Fruit fly (Drosophila melanogaster) whole organism, embryonic: Measurements from ENCODE around the gene CG14022.
A peak's percentile ranks its signal among the peaks of the same experiment; 100 is the strongest.

Experiments
- Aef1 ChIP-seq: fragments of 200-800 bp; sonication (Bioruptor generic); IDR thresholded peaks from 3 replicates; pipeline ENCODE4 v1.3.6; 2022; ENCODE audit warnings: missing biosample characterization, missing genetic modification characterization
- B-H2 ChIP-seq: fragments of 200-800 bp; sonication (Bioruptor generic); optimal IDR thresholded peaks from 2 replicates; lab custom pipeline; 2018; ENCODE audit warnings: missing biosample characterization, mild to moderate bottlenecking, missing genetic modification characterization
- Blimp-1 ChIP-seq: fragments of 200-800 bp; sonication (Bioruptor generic); optimal IDR thresholded peaks from 3 replicates; lab custom pipeline; 2018; ENCODE audit warnings: missing biosample characterization, missing genetic modification characterization, mild to moderate bottlenecking, moderate library complexity, missing genetic modification reagents
- CG11085 ChIP-seq: fragments of 200-800 bp; sonication (Bioruptor generic); IDR thresholded peaks from 2 replicates; pipeline ENCODE4 v1.3.6; 2022; ENCODE audit warnings: missing biosample characterization, missing genetic modification characterization
- CG12299 ChIP-seq: fragments of 200-800 bp; sonication (Bioruptor generic); optimal IDR thresholded peaks from 2 replicates; lab custom pipeline; 2018; ENCODE audit warnings: missing biosample characterization, mild to moderate bottlenecking, missing genetic modification characterization
- CG13424 ChIP-seq: fragments of 200-800 bp; sonication (Bioruptor generic); optimal IDR thresholded peaks from 2 replicates; lab custom pipeline; 2019; ENCODE audit warnings: missing biosample characterization, mild to moderate bottlenecking, missing genetic modification characterization, moderate library complexity
- CG14965 ChIP-seq: fragments of 200-800 bp; sonication (Bioruptor generic); optimal IDR thresholded peaks from 2 replicates; lab custom pipeline; 2016; ENCODE audit warnings: missing biosample characterization, missing genetic modification characterization, borderline replicate concordance
- CG18011 ChIP-seq: fragments of 200-800 bp; sonication (Bioruptor generic); optimal IDR thresholded peaks from 2 replicates; lab custom pipeline; 2017; ENCODE audit warnings: missing biosample characterization, missing genetic modification characterization, mild to moderate bottlenecking, moderate library complexity, missing genotype
- CG2678 ChIP-seq: fragments of 200-800 bp; sonication (Bioruptor generic); optimal IDR thresholded peaks from 3 replicates; lab custom pipeline; 2019; ENCODE audit warnings: missing biosample characterization, mild to moderate bottlenecking, missing genetic modification characterization, moderate library complexity
- CG30403 ChIP-seq: fragments of 200-800 bp; sonication (Bioruptor generic); optimal IDR thresholded peaks from 3 replicates; lab custom pipeline; 2016; ENCODE audit warnings: missing biosample characterization, missing genetic modification characterization
- CG4328 ChIP-seq: fragments of 200-800 bp; sonication (Bioruptor generic); optimal IDR thresholded peaks from 3 replicates; lab custom pipeline; 2017; ENCODE audit warnings: missing biosample characterization, missing genetic modification reagents, missing genetic modification characterization
- CG4820 ChIP-seq: fragments of 200-800 bp; sonication (Bioruptor generic); optimal IDR thresholded peaks from 3 replicates; lab custom pipeline; 2016; ENCODE audit warnings: missing biosample characterization, missing genetic modification characterization
- CG6765 ChIP-seq: fragments of 200-800 bp; sonication (Bioruptor generic); optimal IDR thresholded peaks from 3 replicates; lab custom pipeline; 2017; ENCODE audit warnings: missing biosample characterization, mild to moderate bottlenecking, missing genetic modification characterization
- CG6791 ChIP-seq: fragments of 200-800 bp; sonication (Bioruptor generic); IDR thresholded peaks from 3 replicates; pipeline ENCODE4 v1.3.6; 2022; ENCODE audit warnings: missing biosample characterization, missing genetic modification characterization; ENCODE audit not compliant: partially characterized antibody
- CG7357 ChIP-seq: fragments of 200-800 bp; sonication (Bioruptor generic); IDR thresholded peaks from 3 replicates; pipeline ENCODE4 v1.3.6; 2022; ENCODE audit warnings: missing biosample characterization, missing genetic modification characterization
- CG7987 ChIP-seq: fragments of 200-800 bp; sonication (Bioruptor generic); optimal IDR thresholded peaks from 2 replicates; lab custom pipeline; 2018; ENCODE audit warnings: missing biosample characterization, mild to moderate bottlenecking, missing genetic modification characterization, moderate library complexity
- CG8290 ChIP-seq, 3 experiments: fragments of 200-800 bp; sonication (Bioruptor generic); optimal IDR thresholded peaks; 2 replicates each; lab custom pipeline; 2016 to 2019; ENCODE audit warnings: missing biosample characterization in 3 of 3, missing genetic modification characterization in 3 of 3, mild to moderate bottlenecking in 2 of 3, moderate library complexity in 1 of 3
- CG9437 ChIP-seq: fragments of 200-800 bp; sonication (Bioruptor generic); optimal IDR thresholded peaks from 2 replicates; lab custom pipeline; 2018; ENCODE audit warnings: missing biosample characterization, mild to moderate bottlenecking, missing genetic modification characterization
- CHES-1-like ChIP-seq: fragments of 200-800 bp; sonication (Bioruptor generic); optimal IDR thresholded peaks from 2 replicates; lab custom pipeline; 2016; ENCODE audit warnings: missing biosample characterization, missing genetic modification characterization
- D19A ChIP-seq: fragments of 200-800 bp; optimal IDR thresholded peaks from 3 replicates; lab custom pipeline; 2019; ENCODE audit warnings: missing biosample characterization, mild to moderate bottlenecking, missing genetic modification characterization, moderate library complexity
- Dad ChIP-seq: fragments of 200-800 bp; sonication (Bioruptor generic); optimal IDR thresholded peaks from 3 replicates; lab custom pipeline; 2016; ENCODE audit warnings: missing biosample characterization, missing genetic modification characterization
- Doc2 ChIP-seq: fragments of 200-800 bp; sonication (Bioruptor generic); IDR thresholded peaks from 2 replicates; pipeline ENCODE4 v1.3.6; 2022; ENCODE audit warnings: missing biosample characterization, missing genetic modification characterization
- E2f2 ChIP-seq: fragments of 200-800 bp; sonication (Bioruptor generic); IDR thresholded peaks from 2 replicates; pipeline ENCODE4 v1.3.6; 2022; ENCODE audit warnings: missing biosample characterization, missing genetic modification characterization
- Ets97D ChIP-seq: fragments of 200-800 bp; sonication (Bioruptor generic); optimal IDR thresholded peaks from 3 replicates; lab custom pipeline; 2016; ENCODE audit warnings: missing biosample characterization, missing genetic modification characterization
- Fer3 ChIP-seq: fragments of 200-800 bp; sonication (Bioruptor generic); optimal IDR thresholded peaks from 2 replicates; lab custom pipeline; 2018; ENCODE audit warnings: missing biosample characterization, mild to moderate bottlenecking, missing genetic modification characterization, moderate library complexity
- HLH4C ChIP-seq: fragments of 200-800 bp; sonication (Bioruptor generic); IDR thresholded peaks from 3 replicates; pipeline ENCODE4 v1.3.6; 2022; ENCODE audit warnings: missing biosample characterization, missing genetic modification characterization; ENCODE audit not compliant: partially characterized antibody
- Oli ChIP-seq: fragments of 200-800 bp; sonication (Bioruptor generic); optimal IDR thresholded peaks from 2 replicates; lab custom pipeline; 2018; ENCODE audit warnings: missing biosample characterization, mild to moderate bottlenecking, missing genetic modification characterization, moderate library complexity
- PHDP ChIP-seq: fragments of 200-800 bp; sonication (Bioruptor generic); optimal IDR thresholded peaks from 3 replicates; lab custom pipeline; 2018; ENCODE audit warnings: missing biosample characterization, mild to moderate bottlenecking, missing genetic modification characterization, moderate library complexity
- Stat92E ChIP-seq, 3 experiments: fragments of >200 bp in 2 of 3; fragments of 200-800 bp in 1 of 3; sonication (Bioruptor generic) in 1 of 3; optimal IDR thresholded peaks; 2 replicates each; lab custom pipeline; 2017 to 2019; ENCODE audit warnings: missing biosample characterization in 3 of 3, missing genetic modification characterization in 3 of 3, mild to moderate bottlenecking in 1 of 3, moderate library complexity in 1 of 3
- ab ChIP-seq: fragments of 200-800 bp; sonication (Bioruptor generic); optimal IDR thresholded peaks from 2 replicates; lab custom pipeline; 2016; ENCODE audit warnings: missing biosample characterization, missing genetic modification characterization
- bigmax ChIP-seq: fragments of 200-800 bp; sonication (Bioruptor generic); optimal IDR thresholded peaks from 2 replicates; lab custom pipeline; 2018; ENCODE audit warnings: missing biosample characterization, mild to moderate bottlenecking, missing genetic modification characterization
- bowl ChIP-seq: fragments of 200-800 bp; sonication (Bioruptor generic); IDR thresholded peaks from 2 replicates; pipeline ENCODE4 v1.3.6; 2022; ENCODE audit warnings: missing biosample characterization, missing genetic modification characterization
- chn ChIP-seq: fragments of 200-800 bp; sonication (Bioruptor generic); optimal IDR thresholded peaks from 2 replicates; lab custom pipeline; 2016; ENCODE audit warnings: missing biosample characterization, missing genetic modification characterization
- dmrt11E ChIP-seq: fragments of 200-800 bp; sonication (Bioruptor generic); optimal IDR thresholded peaks from 3 replicates; lab custom pipeline; 2018; ENCODE audit warnings: missing biosample characterization, mild to moderate bottlenecking, missing genetic modification characterization, moderate library complexity
- ems ChIP-seq: fragments of 200-800 bp; sonication (Bioruptor generic); optimal IDR thresholded peaks from 3 replicates; lab custom pipeline; 2016; ENCODE audit warnings: missing biosample characterization, missing genetic modification characterization
- ftz-f1 ChIP-seq: fragments of 200-800 bp; sonication (Bioruptor generic); optimal IDR thresholded peaks from 2 replicates; lab custom pipeline; 2016; ENCODE audit warnings: missing biosample characterization, missing genetic modification characterization
- grau ChIP-seq: fragments of 200-800 bp; optimal IDR thresholded peaks from 3 replicates; lab custom pipeline; 2019; ENCODE audit warnings: missing biosample characterization, mild to moderate bottlenecking, missing genetic modification characterization, moderate library complexity
- hb ChIP-seq: fragments of 200-800 bp; sonication (Bioruptor generic); IDR thresholded peaks from 3 replicates; pipeline ENCODE4 v1.3.6; 2022; ENCODE audit warnings: missing biosample characterization, missing genetic modification characterization; ENCODE audit not compliant: partially characterized antibody
- lbe ChIP-seq: fragments of 200-800 bp; sonication (Bioruptor generic); optimal IDR thresholded peaks from 2 replicates; lab custom pipeline; 2016; ENCODE audit warnings: missing biosample characterization, mild to moderate bottlenecking, missing genetic modification characterization
- luna ChIP-seq: fragments of 200-800 bp; sonication (Bioruptor generic); optimal IDR thresholded peaks from 2 replicates; lab custom pipeline; 2016; ENCODE audit warnings: missing biosample characterization, missing genetic modification characterization
- pho ChIP-seq: fragments of 200-800 bp; sonication (Bioruptor generic); optimal IDR thresholded peaks from 2 replicates; lab custom pipeline; 2016; ENCODE audit warnings: missing biosample characterization, missing genetic modification characterization
- psq ChIP-seq: fragments of 200-800 bp; sonication (Bioruptor generic); optimal IDR thresholded peaks from 2 replicates; lab custom pipeline; 2017; ENCODE audit warnings: missing biosample characterization, missing genetic modification characterization
- row ChIP-seq: fragments of 200-800 bp; sonication (Bioruptor generic); IDR thresholded peaks from 3 replicates; pipeline ENCODE4 v1.3.6; 2022; ENCODE audit warnings: missing biosample characterization, missing genetic modification characterization
- run ChIP-seq: fragments of 200-800 bp; sonication (Bioruptor generic); optimal IDR thresholded peaks from 3 replicates; lab custom pipeline; 2018; ENCODE audit warnings: missing biosample characterization, mild to moderate bottlenecking, missing genetic modification characterization
- schlank ChIP-seq: fragments of 200-800 bp; sonication (Bioruptor generic); optimal IDR thresholded peaks from 2 replicates; lab custom pipeline; 2018; ENCODE audit warnings: missing biosample characterization, mild to moderate bottlenecking, missing genetic modification characterization
- tio ChIP-seq: fragments of 200-800 bp; sonication (Bioruptor generic); optimal IDR thresholded peaks from 2 replicates; lab custom pipeline; 2017; ENCODE audit warnings: missing biosample characterization, missing genetic modification characterization, inconsistent platforms
- usp ChIP-seq: fragments of >200 bp; optimal IDR thresholded peaks from 2 replicates; lab custom pipeline; 2017; ENCODE audit warnings: missing biosample characterization, missing genetic modification characterization
- vvl ChIP-seq: fragments of 200-800 bp; sonication (Bioruptor generic); IDR thresholded peaks from 2 replicates; pipeline ENCODE4 v1.3.6; 2022; ENCODE audit warnings: missing biosample characterization, missing genetic modification characterization
- zfh1 ChIP-seq: fragments of 200-800 bp; sonication (Bioruptor generic); IDR thresholded peaks from 3 replicates; pipeline ENCODE4 v1.3.6; 2022; ENCODE audit warnings: missing biosample characterization, missing genetic modification characterization

Gene CG14022

dm6 chr2L:5297289-5297960 is 31.3 kb downstream of the CG14022 start (continued):
- TF ChIP-seq Fer3 (tag; lab: Kevin White, UChicago) (no peak), psq (GFP tag; lab: Kevin White, UChicago) (no peak), CG7987 (GFP tag; lab: Kevin White, UChicago) (no peak), PHDP (peak; percentile 59), dmrt11E (tag; lab: Kevin White, UChicago) (peak; percentile 62), CG4820 (GFP tag; lab: Kevin White, UChicago) (peak; percentile 29), CG13424 (tag; lab: Kevin White, UChicago) (peak; percentile 68), CHES-1-like (no peak), bigmax (GFP tag; lab: Kevin White, UChicago) (no peak), hb (GFP tag; lab: Robert Waterston, UW) (no peak), ftz-f1 (GFP tag; lab: Kevin White, UChicago) (no peak), CG2678 (tag; lab: Kevin White, UChicago) (peak; percentile 54), lbe (peak; percentile 49), CG7357 (GFP tag; lab: Robert Waterston, UW) (peak; percentile 60), vvl (GFP tag; lab: Robert Waterston, UW) (no peak), B-H2 (GFP tag; lab: Kevin White, UChicago) (no peak), CG30403 (GFP tag; lab: Kevin White, UChicago) (peak; percentile 11), row (GFP tag; lab: Robert Waterston, UW) (peak; percentile 66), E2f2 (GFP tag; lab: Robert Waterston, UW) (peak; percentile 21; the same call in 1 of the 2 replicates), Dad (GFP tag; lab: Kevin White, UChicago) (no peak), CG6765 (no peak), CG6791 (GFP tag; lab: Robert Waterston, UW) (no peak), D19A (tag; lab: Kevin White, UChicago) (peak; percentile 47), Doc2 (GFP tag; lab: Robert Waterston, UW) (no peak), Oli (tag; lab: Kevin White, UChicago) (peak; percentile 69), luna (GFP tag; lab: Kevin White, UChicago) (no peak), bowl (GFP tag; lab: Robert Waterston, UW) (no peak), usp (GFP tag; lab: Kevin White, UChicago) (no peak), chn (GFP tag; lab: Kevin White, UChicago) (peak; percentile 44), CG11085 (GFP tag; lab: Robert Waterston, UW) (no peak), zfh1 (GFP tag; lab: Robert Waterston, UW) (no peak), pho (GFP tag; lab: Kevin White, UChicago) (no peak), Ets97D (GFP tag; lab: Kevin White, UChicago) (no peak), Blimp-1 (GFP tag; lab: Kevin White, UChicago) (peak; percentile 85), CG18011 (GFP tag; lab: Kevin White, UChicago) (no peak), ab (no peak), grau (tag; lab: Kevin White, UChicago) (peak; percentile 35), tio (GFP tag; lab: Kevin White, UChicago) (no peak), ems (no peak), CG4328 (no peak), CG9437 (GFP tag; lab: Kevin White, UChicago) (peak; percentile 29), run (tag; lab: Kevin White, UChicago) (no peak), HLH4C (GFP tag; lab: Robert Waterston, UW) (no peak), CG14965 (GFP tag; lab: Kevin White, UChicago) (no peak), Aef1 (no peak), schlank (no peak), Stat92E (GFP tag; optimal IDR thresholded peaks at IDR 0.05; lab: Kevin White, UChicago) (no peak), CG12299 (tag; lab: Kevin White, UChicago) (no peak), CG8290 (GFP tag; optimal IDR thresholded peaks at IDR 0.05; lab: Kevin White, UChicago) (no peak), CG8290 (tag; optimal IDR thresholded peaks at IDR 0.05; lab: Kevin White, UChicago) (no peak)
